Worm (Caenorhabditis elegans) whole organism, mixed stage, embryonic: Measurements from ENCODE around the gene klp-13.

Source experiments
- unc-39 ChIP-seq: fragments of 150-350 bp; optimal IDR thresholded peaks from 2 replicates; lab custom pipeline; 2014; ENCODE audit warnings: missing biosample characterization, missing genetic modification characterization
- unc-62 ChIP-seq: fragments of 150-350 bp; optimal IDR thresholded peaks from 2 replicates; lab custom pipeline; 2014; ENCODE audit warnings: missing biosample characterization, missing genetic modification reagents, missing genetic modification characterization
- ztf-11 ChIP-seq: fragments of 150-350 bp; optimal IDR thresholded peaks from 2 replicates; lab custom pipeline; 2014; ENCODE audit warnings: missing biosample characterization, missing genetic modification characterization

ce11 chrX:5935473-5935872, 49.3 kb upstream of the klp-13 start, which contains the start of gene C46F4.3:
- TF ChIP-seq unc-62 (no peak), ztf-11 (no peak), unc-39 (tag; lab: Kevin White, UChicago) (no peak)
